Worm (Caenorhabditis elegans) whole organism, late embryonic: Measurements from ENCODE around the gene C01G5.3.
A peak's percentile ranks its signal among the peaks of the same experiment; 100 is the strongest.

Source experiments
- C08G9.2 ChIP-seq: sonication (generic microtip); optimal IDR thresholded peaks from 2 replicates; lab custom pipeline; 2016; ENCODE audit warnings: mild to moderate bottlenecking, missing genetic modification characterization, moderate library complexity, missing compliant biosample characterization
- C38D4.7 ChIP-seq: fragments of 200-800 bp; sonication (Bioruptor generic); optimal IDR thresholded peaks from 2 replicates; lab custom pipeline; 2018; ENCODE audit warnings: mild to moderate bottlenecking, missing genetic modification characterization, moderate library complexity, missing compliant biosample characterization
- F13H6.1 ChIP-seq: sonication (generic microtip); optimal IDR thresholded peaks from 2 replicates; lab custom pipeline; 2016; ENCODE audit warnings: missing genetic modification characterization, missing compliant biosample characterization
- K02D7.2 ChIP-seq: sonication (generic microtip); optimal IDR thresholded peaks from 2 replicates; lab custom pipeline; 2017; ENCODE audit warnings: mild to moderate bottlenecking, missing genetic modification characterization, missing compliant biosample characterization
- K09A11.1 ChIP-seq: sonication (generic microtip); optimal IDR thresholded peaks from 2 replicates; lab custom pipeline; 2017; ENCODE audit warnings: antibody characterized with exemption, mild to moderate bottlenecking, missing genetic modification characterization, missing compliant biosample characterization; ENCODE audit not compliant: insufficient read depth
- T23F11.4 ChIP-seq: fragments of 200-800 bp; sonication (Bioruptor generic); optimal IDR thresholded peaks from 2 replicates; lab custom pipeline; 2018; ENCODE audit warnings: mild to moderate bottlenecking, missing genetic modification characterization, missing compliant biosample characterization
- ceh-18 ChIP-seq: sonication (generic microtip); optimal IDR thresholded peaks from 2 replicates; lab custom pipeline; 2016; ENCODE audit warnings: missing genetic modification characterization, missing compliant biosample characterization
- ceh-22 ChIP-seq: sonication (generic microtip); optimal IDR thresholded peaks from 2 replicates; lab custom pipeline; 2017; ENCODE audit warnings: missing biosample characterization, missing genetic modification characterization
- ceh-31 ChIP-seq: sonication (generic microtip); optimal IDR thresholded peaks from 2 replicates; lab custom pipeline; 2016; ENCODE audit warnings: missing genetic modification characterization, missing compliant biosample characterization
- ceh-34 ChIP-seq: sonication (generic microtip); optimal IDR thresholded peaks from 2 replicates; lab custom pipeline; 2016; ENCODE audit warnings: mild to moderate bottlenecking, missing genetic modification characterization, missing compliant biosample characterization
- ceh-45 ChIP-seq: fragments of 200-800 bp; sonication (Bioruptor generic); IDR thresholded peaks from 2 replicates; pipeline ENCODE4 v1.3.6; 2022; ENCODE audit warnings: missing genetic modification reagents, missing genetic modification characterization, missing compliant biosample characterization
- che-1 ChIP-seq: sonication (generic microtip); optimal IDR thresholded peaks from 2 replicates; lab custom pipeline; 2016; ENCODE audit warnings: mild to moderate bottlenecking, missing genetic modification characterization, missing compliant biosample characterization
- dmd-4 ChIP-seq: sonication (generic microtip); optimal IDR thresholded peaks from 2 replicates; lab custom pipeline; 2016; ENCODE audit warnings: borderline replicate concordance, missing genetic modification characterization, missing compliant biosample characterization
- elt-2 ChIP-seq: sonication (generic microtip); optimal IDR thresholded peaks from 2 replicates; lab custom pipeline; 2016; ENCODE audit warnings: missing genetic modification reagents, missing genetic modification characterization, missing compliant biosample characterization
- elt-4 ChIP-seq: sonication (generic microtip); optimal IDR thresholded peaks from 2 replicates; lab custom pipeline; 2016; ENCODE audit warnings: missing genetic modification characterization, missing compliant biosample characterization
- fax-1 ChIP-seq: sonication (generic microtip); optimal IDR thresholded peaks from 2 replicates; lab custom pipeline; 2016; ENCODE audit warnings: missing genotype, missing genetic modification characterization, missing compliant biosample characterization
- fkh-10 ChIP-seq: fragments of 150-350 bp; optimal IDR thresholded peaks from 2 replicates; lab custom pipeline; 2014; ENCODE audit warnings: missing biosample characterization, missing genetic modification reagents, missing genetic modification characterization
- fkh-6 ChIP-seq: sonication (generic microtip); optimal IDR thresholded peaks from 2 replicates; lab custom pipeline; 2016; ENCODE audit warnings: missing genetic modification characterization, missing compliant biosample characterization
- hlh-15 ChIP-seq: sonication (generic microtip); optimal IDR thresholded peaks from 2 replicates; lab custom pipeline; 2016; ENCODE audit warnings: missing genetic modification characterization, missing compliant biosample characterization
- hlh-30 ChIP-seq: sonication (generic microtip); optimal IDR thresholded peaks from 2 replicates; lab custom pipeline; 2017; ENCODE audit warnings: antibody characterized with exemption, missing genetic modification characterization, missing compliant biosample characterization; ENCODE audit not compliant: insufficient read depth
- hlh-6 ChIP-seq: sonication (generic microtip); optimal IDR thresholded peaks from 2 replicates; lab custom pipeline; 2016; ENCODE audit warnings: missing genotype, missing genetic modification characterization, missing compliant biosample characterization
- lim-6 ChIP-seq: sonication (generic microtip); optimal IDR thresholded peaks from 2 replicates; lab custom pipeline; 2016; ENCODE audit warnings: missing genetic modification characterization, missing compliant biosample characterization
- lin-11 ChIP-seq: fragments of 200-800 bp; sonication (Bioruptor generic); optimal IDR thresholded peaks from 2 replicates; lab custom pipeline; 2018; ENCODE audit warnings: mild to moderate bottlenecking, missing genetic modification characterization, missing compliant biosample characterization
- mec-3 ChIP-seq: sonication (generic microtip); optimal IDR thresholded peaks from 2 replicates; lab custom pipeline; 2016; ENCODE audit warnings: borderline replicate concordance, missing genetic modification characterization, missing compliant biosample characterization
- nhr-11 ChIP-seq: fragments of 150-350 bp; optimal IDR thresholded peaks from 2 replicates; lab custom pipeline; 2014; ENCODE audit warnings: missing biosample characterization, missing genetic modification characterization
- pag-3 ChIP-seq: sonication (generic microtip); optimal IDR thresholded peaks from 2 replicates; lab custom pipeline; 2016; ENCODE audit warnings: missing compliant biosample characterization, missing genetic modification characterization, borderline replicate concordance
- pax-1 ChIP-seq: fragments of 150-350 bp; optimal IDR thresholded peaks from 2 replicates; lab custom pipeline; 2014; ENCODE audit warnings: missing biosample characterization, missing genetic modification characterization
- pha-2 ChIP-seq: sonication (generic microtip); optimal IDR thresholded peaks from 2 replicates; lab custom pipeline; 2017; ENCODE audit warnings: mild to moderate bottlenecking, missing genetic modification characterization, missing compliant biosample characterization
- pqm-1 ChIP-seq: sonication (generic microtip); optimal IDR thresholded peaks from 2 replicates; lab custom pipeline; 2016; ENCODE audit warnings: missing genetic modification characterization, missing compliant biosample characterization
- tbx-2 ChIP-seq: sonication (generic microtip); optimal IDR thresholded peaks from 2 replicates; lab custom pipeline; 2016; ENCODE audit warnings: missing genetic modification characterization, missing compliant biosample characterization
- tbx-7 ChIP-seq: sonication (generic microtip); optimal IDR thresholded peaks from 2 replicates; lab custom pipeline; 2016; ENCODE audit warnings: missing genotype, missing genetic modification characterization, missing compliant biosample characterization
- ttx-3 ChIP-seq: sonication (generic microtip); optimal IDR thresholded peaks from 2 replicates; lab custom pipeline; 2016; ENCODE audit warnings: missing genetic modification reagents, missing genetic modification characterization, missing compliant biosample characterization
- unc-55 ChIP-seq: sonication (generic microtip); optimal IDR thresholded peaks from 2 replicates; lab custom pipeline; 2017; ENCODE audit warnings: missing biosample characterization, missing genetic modification reagents, missing genetic modification characterization
- unc-86 ChIP-seq: sonication (generic microtip); optimal IDR thresholded peaks from 2 replicates; lab custom pipeline; 2016; ENCODE audit warnings: missing genetic modification characterization, missing compliant biosample characterization

Gene C01G5.3

DNA sequence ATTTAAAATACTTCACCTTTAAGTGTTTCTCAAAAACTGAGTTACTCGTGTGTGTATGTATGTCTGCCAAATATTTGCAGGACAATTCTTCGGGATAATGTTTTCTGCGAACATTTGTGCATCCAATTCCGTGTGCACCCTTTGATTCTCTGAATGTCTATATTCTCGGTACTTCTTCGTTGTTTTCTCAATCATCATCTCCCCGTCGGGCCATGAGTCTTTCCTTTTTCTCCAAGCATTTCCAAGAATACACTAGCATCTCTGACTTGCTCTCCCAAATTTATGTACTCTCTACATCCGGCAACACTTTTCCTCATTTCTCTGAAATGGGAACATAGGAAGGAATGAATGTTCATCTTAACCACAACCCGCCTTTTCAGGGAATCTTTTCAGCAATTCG lies 21.3 kb upstream of the C01G5.3 start:
- no peak for TF ChIP-seq ceh-31 (tag; lab: Kevin White, UChicago)
- TF ChIP-seq ceh-18 (tag; lab: Kevin White, UChicago), result no peak
- TF ChIP-seq K09A11.1 (tag; lab: Kevin White, UChicago), result no peak
- no peak for TF ChIP-seq pag-3 (tag; lab: Kevin White, UChicago)
- no peak for TF ChIP-seq pha-2 (tag; lab: Kevin White, UChicago)
- no peak for TF ChIP-seq unc-86 (tag; lab: Kevin White, UChicago)
- no peak for TF ChIP-seq dmd-4 (tag; lab: Kevin White, UChicago)
- TF ChIP-seq F13H6.1 (tag; lab: Kevin White, UChicago), result no peak
- TF ChIP-seq tbx-2 (tag; lab: Kevin White, UChicago), result no peak
- TF ChIP-seq T23F11.4 (GFP tag; lab: Kevin White, UChicago), result no peak
- no peak for TF ChIP-seq elt-2

DNA sequence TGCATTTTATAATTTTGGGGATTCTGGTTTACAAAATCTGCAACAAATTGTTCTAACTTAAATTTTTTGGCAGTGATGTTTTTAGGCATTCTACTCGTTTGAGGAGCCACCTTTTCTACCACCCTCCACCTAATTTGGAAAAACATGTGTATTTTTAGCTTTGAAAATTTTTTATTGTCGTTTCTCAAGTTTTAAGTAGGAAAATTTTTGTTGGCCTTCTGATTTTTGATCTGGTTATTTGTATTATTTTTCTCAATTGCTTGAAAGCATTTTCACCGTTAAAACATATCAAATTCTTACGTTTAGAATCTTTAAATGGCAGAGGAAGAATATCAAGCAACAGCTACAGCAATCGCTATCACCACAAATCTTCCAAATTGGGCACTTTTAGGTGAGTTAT lies 18.1 kb upstream of the C01G5.3 start, which contains the start of gene C01G5.7:
TSS of gene C01G5.7 (plus strand) at position 301 of the 400 bp plus-strand sequence.
- TF ChIP-seq ttx-3 (tag; lab: Kevin White, UChicago) (no peak), lim-6 (tag; lab: Kevin White, UChicago) (no peak), ceh-45 (GFP tag; lab: Robert Waterston, UW) (no peak), hlh-30 (no peak), F13H6.1 (tag; lab: Kevin White, UChicago) (no peak), mec-3 (no peak), C08G9.2 (tag; lab: Kevin White, UChicago) (no peak), unc-86 (tag; lab: Kevin White, UChicago) (no peak), ceh-34 (tag; lab: Kevin White, UChicago) (no peak), ceh-22 (tag; lab: Kevin White, UChicago) (no peak), fkh-10 (no peak)

DNA sequence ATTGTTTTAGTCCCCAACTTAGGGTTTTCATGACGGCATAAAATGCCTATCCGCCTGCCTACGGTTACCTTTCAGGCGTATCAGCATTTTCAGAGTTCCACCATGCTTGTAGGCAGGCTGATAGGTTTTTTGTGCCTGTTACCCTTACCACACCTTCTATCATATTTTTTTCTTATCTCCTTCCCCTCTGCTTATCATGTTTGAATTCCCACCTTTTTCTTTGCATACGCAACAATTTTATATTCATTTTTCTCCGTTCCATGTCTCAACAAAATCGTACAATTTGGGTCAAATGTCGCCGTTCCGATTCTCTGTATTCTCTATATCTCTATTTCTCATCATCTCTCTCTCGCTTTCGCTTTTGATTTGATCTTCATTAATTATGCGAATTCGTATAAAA lies 16.4 kb upstream of the C01G5.3 start, which contains the start of gene C01G5.9:
TSS of gene C01G5.9 (plus strand) at position 301 of the 400 bp plus-strand sequence.
- peak; percentile 49 for TF ChIP-seq elt-2
- no peak for TF ChIP-seq pax-1 (tag; lab: Kevin White, UChicago)

DNA sequence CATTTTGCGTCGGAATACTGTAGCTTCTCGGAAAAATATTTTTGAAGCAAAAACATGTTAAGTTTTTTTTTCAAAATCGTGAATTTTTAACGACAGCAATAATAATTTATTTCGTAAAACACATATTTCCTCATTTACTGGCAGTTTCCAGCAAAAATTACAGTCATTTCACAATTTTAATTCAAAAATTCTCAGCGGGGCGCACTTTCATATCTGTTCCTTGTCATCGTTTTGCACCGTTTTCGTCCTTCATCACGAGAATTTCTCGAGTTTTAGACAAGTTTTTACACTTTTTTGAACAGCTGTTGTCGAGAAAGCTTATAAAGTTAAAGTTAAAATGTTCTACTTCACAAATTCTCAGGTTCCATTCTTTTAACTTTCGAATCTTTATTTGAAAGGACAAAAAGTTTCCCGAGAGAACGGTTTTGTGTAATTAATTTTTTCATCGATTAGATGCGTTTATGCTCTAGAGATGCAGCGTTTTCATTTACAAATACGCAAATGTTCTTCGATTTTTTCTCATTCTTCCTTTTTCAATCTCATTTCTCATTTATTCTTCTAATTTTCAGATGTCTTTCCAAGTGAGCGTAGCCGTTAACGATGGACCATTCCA lies 13.6 kb upstream of the C01G5.3 start, which contains the start of gene ddi-1:
TSS of gene ddi-1 (plus strand) at position 563 of the 613 bp plus-strand sequence.
- TF ChIP-seq fax-1 (tag; lab: Kevin White, UChicago) (no peak), che-1 (tag; lab: Kevin White, UChicago) (no peak), ceh-31 (tag; lab: Kevin White, UChicago) (no peak), lin-11 (tag; lab: Kevin White, UChicago) (no peak), lim-6 (tag; lab: Kevin White, UChicago) (no peak), nhr-11 (tag; lab: Kevin White, UChicago) (no peak), tbx-7 (tag; lab: Kevin White, UChicago) (no peak), hlh-6 (tag; lab: Kevin White, UChicago) (no peak), pqm-1 (tag; lab: Kevin White, UChicago) (no peak), ceh-45 (GFP tag; lab: Robert Waterston, UW) (no peak), T23F11.4 (GFP tag; lab: Kevin White, UChicago) (no peak), F13H6.1 (tag; lab: Kevin White, UChicago) (no peak), C38D4.7 (GFP tag; lab: Kevin White, UChicago) (no peak), K09A11.1 (tag; lab: Kevin White, UChicago) (no peak), hlh-15 (tag; lab: Kevin White, UChicago) (no peak), ceh-18 (tag; lab: Kevin White, UChicago) (no peak), unc-55 (GFP tag; lab: Kevin White, UChicago) (no peak), K02D7.2 (tag; lab: Kevin White, UChicago) (no peak), elt-4 (tag; lab: Kevin White, UChicago) (no peak), fkh-6 (tag; lab: Kevin White, UChicago) (no peak)
